Worm (Caenorhabditis elegans): Measurements from ENCODE around the gene clec-118.

ce11 chrII:608757-609156 is 3.5 kb downstream of the clec-118 start, which contains the start of gene W04H10.1:
- no peak for TF ChIP-seq dao-5 (tag; optimal IDR thresholded peaks at IDR 0.05)
- TF ChIP-seq him-1 (tag; optimal IDR thresholded peaks at IDR 0.05), result no peak

Measured in whole organism, L4/young adult.